Fruit fly (Drosophila melanogaster) whole organism, adult: ENCODE measurements around the gene CG3546.

Source experiments
- CG11617 ChIP-seq: fragments of 200-800 bp; sonication (Bioruptor generic); optimal IDR thresholded peaks from 2 replicates; lab custom pipeline; 2017; ENCODE audit warnings: mild to moderate bottlenecking, missing biosample characterization, missing genetic modification reagents, missing genetic modification characterization
- CG12768 ChIP-seq: fragments of 200-800 bp; sonication (Bioruptor generic); optimal IDR thresholded peaks from 2 replicates; lab custom pipeline; 2017; ENCODE audit warnings: missing biosample characterization, missing genetic modification characterization, mild to moderate bottlenecking, moderate library complexity, missing genetic modification reagents
- CG14711 ChIP-seq: fragments of 200-800 bp; sonication (Bioruptor generic); optimal IDR thresholded peaks from 2 replicates; lab custom pipeline; 2018; ENCODE audit warnings: missing biosample characterization, mild to moderate bottlenecking, missing genetic modification characterization, moderate library complexity
- CG1620 ChIP-seq: fragments of 200-800 bp; sonication (Bioruptor generic); optimal IDR thresholded peaks from 2 replicates; lab custom pipeline; 2016; ENCODE audit warnings: missing biosample characterization, missing genetic modification characterization
- CG33017 ChIP-seq: fragments of 200-800 bp; sonication (Bioruptor generic); optimal IDR thresholded peaks from 2 replicates; lab custom pipeline; 2018; ENCODE audit warnings: missing biosample characterization, mild to moderate bottlenecking, missing genetic modification characterization, moderate library complexity
- CG5204 ChIP-seq: fragments of 200-800 bp; sonication (Bioruptor generic); optimal IDR thresholded peaks from 2 replicates; lab custom pipeline; 2016; ENCODE audit warnings: missing biosample characterization, missing genetic modification characterization
- CG7045 ChIP-seq: fragments of 200-800 bp; sonication (Bioruptor generic); optimal IDR thresholded peaks from 2 replicates; lab custom pipeline; 2017; ENCODE audit warnings: missing biosample characterization, mild to moderate bottlenecking, missing genetic modification characterization
- CG7101 ChIP-seq: fragments of 200-800 bp; sonication (Bioruptor generic); optimal IDR thresholded peaks from 2 replicates; lab custom pipeline; 2018; ENCODE audit warnings: missing biosample characterization, mild to moderate bottlenecking, missing genetic modification characterization, moderate library complexity
- Clk ChIP-seq: fragments of 200-800 bp; sonication (Bioruptor generic); optimal IDR thresholded peaks from 2 replicates; lab custom pipeline; 2017; ENCODE audit warnings: missing biosample characterization, missing genetic modification characterization
- Crg-1 ChIP-seq: fragments of 200-800 bp; sonication (Bioruptor generic); optimal IDR thresholded peaks from 2 replicates; lab custom pipeline; 2016; ENCODE audit warnings: missing biosample characterization, missing genetic modification characterization
- Hr96 ChIP-seq: fragments of 200-800 bp; sonication (Bioruptor generic); optimal IDR thresholded peaks from 2 replicates; lab custom pipeline; 2016; ENCODE audit warnings: missing biosample characterization, missing genetic modification characterization
- Mnt ChIP-seq: fragments of 200-800 bp; sonication (Bioruptor generic); optimal IDR thresholded peaks from 2 replicates; lab custom pipeline; 2016; ENCODE audit warnings: missing biosample characterization, mild to moderate bottlenecking, missing genetic modification characterization
- bab1 ChIP-seq: fragments of 200-800 bp; sonication (Bioruptor generic); optimal IDR thresholded peaks from 3 replicates; lab custom pipeline; 2019; ENCODE audit warnings: missing biosample characterization, mild to moderate bottlenecking, missing genetic modification characterization, moderate library complexity
- cic ChIP-seq: fragments of 200-800 bp; sonication (Bioruptor generic); optimal IDR thresholded peaks from 2 replicates; lab custom pipeline; 2017; ENCODE audit warnings: missing biosample characterization, mild to moderate bottlenecking, missing genetic modification characterization, moderate library complexity
- cnc ChIP-seq, 2 experiments: fragments of >200 bp; optimal IDR thresholded peaks; 2 replicates each; lab custom pipeline; 2017
- kay ChIP-seq: fragments of 200-800 bp; sonication (Bioruptor generic); peaks from one replicate; lab custom pipeline; 2016; ENCODE audit warnings: missing biosample characterization, missing genetic modification characterization, borderline replicate concordance
- ovo ChIP-seq: fragments of 200-800 bp; sonication (Bioruptor generic); optimal IDR thresholded peaks from 2 replicates; lab custom pipeline; 2016; ENCODE audit warnings: missing biosample characterization, missing genetic modification characterization
- pad ChIP-seq: fragments of 200-800 bp; sonication (Bioruptor generic); optimal IDR thresholded peaks from 3 replicates; lab custom pipeline; 2017; ENCODE audit warnings: missing biosample characterization, missing genetic modification characterization, mild to moderate bottlenecking, moderate library complexity, missing genetic modification reagents
- tj ChIP-seq: fragments of 200-800 bp; sonication (Bioruptor generic); optimal IDR thresholded peaks from 3 replicates; lab custom pipeline; 2017; ENCODE audit warnings: missing biosample characterization, mild to moderate bottlenecking, missing genetic modification characterization, moderate library complexity
- toe ChIP-seq: fragments of 200-800 bp; sonication (Bioruptor generic); optimal IDR thresholded peaks from 2 replicates; lab custom pipeline; 2016; ENCODE audit warnings: missing biosample characterization, missing genetic modification characterization

Gene CG3546

DNA sequence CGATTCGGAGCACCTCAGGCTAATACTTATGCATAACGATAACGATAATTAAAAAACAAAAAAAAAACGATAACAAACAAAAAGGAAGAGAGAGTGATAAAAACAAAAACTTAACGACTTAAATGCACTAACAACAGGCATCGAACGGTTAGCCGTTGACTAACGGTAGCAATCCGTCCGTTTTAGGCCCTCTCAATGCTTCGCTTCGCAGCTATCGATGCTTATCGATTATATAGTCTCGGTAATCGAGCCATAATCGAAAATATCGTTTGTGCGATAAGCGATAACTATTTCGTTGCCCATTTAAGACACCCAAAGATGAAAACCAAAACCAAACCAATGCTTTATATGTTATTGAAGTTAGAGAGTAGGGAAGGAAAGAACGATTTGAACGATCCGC is 23.9 kb upstream of the CG3546 start:
- no peak for TF ChIP-seq CG14711 (tag; lab: Kevin White, UChicago)
- TF ChIP-seq Clk (GFP tag; lab: Kevin White, UChicago): no peak
- TF ChIP-seq CG5204: no peak
- no peak for TF ChIP-seq CG1620
- TF ChIP-seq bab1 (GFP tag; lab: Kevin White, UChicago): no peak
- no peak for TF ChIP-seq Hr96 (GFP tag; lab: Kevin White, UChicago)
- no peak for TF ChIP-seq kay (GFP tag; lab: Kevin White, UChicago)
- TF ChIP-seq Crg-1: no peak
- no peak for TF ChIP-seq CG33017 (tag; lab: Kevin White, UChicago)
- TF ChIP-seq CG7045: no peak
- no peak for TF ChIP-seq tj
- TF ChIP-seq Mnt (GFP tag; lab: Kevin White, UChicago): no peak
- no peak for TF ChIP-seq CG11617 (GFP tag; lab: Kevin White, UChicago)
- TF ChIP-seq toe: no peak
- no peak for TF ChIP-seq pad
- no peak for TF ChIP-seq ovo (GFP tag; lab: Kevin White, UChicago)
- TF ChIP-seq cic: no peak

dm6 chrX:4540430-4540932 is 17.4 kb upstream of the CG3546 start, which contains the start of the genes rb and CHOp24:
TSS of gene rb (minus strand) at chrX:4540626.
TSS of gene CHOp24 (plus strand) at chrX:4540908.
- TF ChIP-seq CG5204 (no peak), CG14711 (tag; lab: Kevin White, UChicago) (peak; percentile 61), CG7045 (peak; percentile 6), cnc (optimal IDR thresholded peaks at IDR 0.05; lab: Kevin White, UChicago) (no peak), Crg-1 (peak; percentile 56), cic (peak; percentile 10), ovo (GFP tag; lab: Kevin White, UChicago) (peak; percentile 30), bab1 (GFP tag; lab: Kevin White, UChicago) (peak; percentile 73), pad (peak; percentile 38), toe (peak; percentile 62), Clk (GFP tag; lab: Kevin White, UChicago) (no peak), Hr96 (GFP tag; lab: Kevin White, UChicago) (no peak), CG12768 (GFP tag; lab: Kevin White, UChicago) (no peak), CG33017 (tag; lab: Kevin White, UChicago) (peak; percentile 46), CG11617 (GFP tag; lab: Kevin White, UChicago) (peak; percentile 52), CG1620 (peak; percentile 51), kay (GFP tag; lab: Kevin White, UChicago) (no peak), Mnt (GFP tag; lab: Kevin White, UChicago) (peak; percentile 71), CG7101 (tag; lab: Kevin White, UChicago) (peak; percentile 56), tj (peak; percentile 35)

DNA sequence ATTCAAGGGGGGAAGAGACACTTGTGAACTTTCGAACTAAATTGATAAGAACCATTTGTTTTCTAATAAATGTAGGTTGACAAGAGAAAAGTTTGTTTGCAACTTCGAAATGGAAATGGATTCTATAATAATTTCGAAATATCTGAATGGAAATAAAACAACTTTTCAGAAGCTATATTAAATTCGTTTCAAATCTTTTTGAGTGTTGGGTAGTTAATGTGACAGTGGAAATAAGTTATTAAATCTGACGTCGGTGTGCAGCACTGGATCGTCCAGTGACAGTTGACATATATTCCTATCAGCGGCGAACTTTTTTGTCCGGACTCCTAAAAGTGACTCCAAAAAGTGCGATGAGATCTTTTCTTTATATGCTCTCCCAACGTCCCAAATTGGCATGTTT is 15.5 kb upstream of the CG3546 start, which contains the start of gene CG3568:
TSS of gene CG3568 (plus strand) at position 278 of the 400 bp plus-strand sequence.
- TF ChIP-seq kay (GFP tag; lab: Kevin White, UChicago) (no peak), CG33017 (tag; lab: Kevin White, UChicago) (no peak), Crg-1 (no peak)

dm6 chrX:4548611-4549120 is 9.2 kb upstream of the CG3546 start, which contains the start of the genes Usf and CG15912:
TSS of gene Usf (minus strand) at chrX:4548794.
TSS of gene CG15912 (plus strand) at chrX:4549070.
- TF ChIP-seq tj (peak; percentile 26), bab1 (GFP tag; lab: Kevin White, UChicago) (peak; percentile 2), CG1620 (no peak)

DNA sequence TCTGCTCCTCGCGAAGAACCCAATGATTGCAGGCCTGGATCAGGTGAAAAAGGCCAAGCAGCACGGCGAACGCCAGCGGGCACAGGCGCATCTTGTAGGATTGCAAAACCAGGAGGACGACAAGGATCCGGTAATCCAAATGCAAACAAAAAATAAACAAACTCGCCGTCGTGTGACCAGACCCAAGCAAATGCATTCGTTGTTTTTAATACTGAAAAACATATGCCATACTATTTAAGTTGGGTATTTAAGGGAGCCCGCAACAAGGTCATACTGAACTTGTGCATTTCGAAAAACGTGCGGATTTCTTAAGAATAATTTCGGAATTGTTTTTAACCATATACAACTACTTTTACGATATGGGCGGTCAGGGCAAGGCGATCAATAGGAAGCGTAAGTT is 6.2 kb upstream of the CG3546 start, which contains the start of the genes CG11436 and CG3527:
TSS of gene CG11436 (minus strand) at position 162 of the 400 bp plus-strand sequence.
TSS of gene CG3527 (plus strand) at position 257 of the 400 bp plus-strand sequence.
- TF ChIP-seq toe (no peak), CG14711 (tag; lab: Kevin White, UChicago) (no peak), Crg-1 (no peak), Hr96 (GFP tag; lab: Kevin White, UChicago) (no peak), Clk (GFP tag; lab: Kevin White, UChicago) (no peak), Mnt (GFP tag; lab: Kevin White, UChicago) (peak; percentile 35), kay (GFP tag; lab: Kevin White, UChicago) (no peak), bab1 (GFP tag; lab: Kevin White, UChicago) (peak; percentile 1), CG11617 (GFP tag; lab: Kevin White, UChicago) (no peak)

- TF ChIP-seq Crg-1 (peak; percentile 77), bab1 (GFP tag; lab: Kevin White, UChicago) (peak; percentile 73), ovo (GFP tag; lab: Kevin White, UChicago) (peak; percentile 52), cnc (optimal IDR thresholded peaks at IDR 0.05; lab: Kevin White, UChicago) (no peak), CG7101 (tag; lab: Kevin White, UChicago) (peak; percentile 69), tj (peak; percentile 12), CG12768 (GFP tag; lab: Kevin White, UChicago) (no peak), pad (peak; percentile 70), kay (GFP tag; lab: Kevin White, UChicago) (no peak), CG7045 (no peak), Hr96 (GFP tag; lab: Kevin White, UChicago) (no peak), CG5204 (no peak), Clk (GFP tag; lab: Kevin White, UChicago) (no peak), CG14711 (tag; lab: Kevin White, UChicago) (peak; percentile 55), toe (no peak), Mnt (GFP tag; lab: Kevin White, UChicago) (peak; percentile 92), CG1620 (peak; percentile 85), CG33017 (tag; lab: Kevin White, UChicago) (no peak), CG11617 (GFP tag; lab: Kevin White, UChicago) (peak; percentile 1), cic (no peak)
These were observed 3.9 kb upstream of the CG3546 start, which contains the start of gene CG11444 for dm6 chrX:4553999-4554398. TSS of gene CG11444 (minus strand) at chrX:4554398.
